Fruit fly (Drosophila melanogaster): Measurements from ENCODE around the gene Sf3b5.
A peak's percentile ranks its signal among the peaks of the same experiment; 100 is the strongest.

Sf3b5 gene

dm6 chr3R:8998243-8998642 is 16.9 kb downstream of the Sf3b5 start:
- no peak for TF ChIP-seq dl (GFP tag; optimal IDR thresholded peaks at IDR 0.05; ENCODE audit: insufficient read depth in 1 of 2, partially characterized antibody in 2 of 2)
- TF ChIP-seq CG9705 (GFP tag; optimal IDR thresholded peaks at IDR 0.05), result no peak
- TF ChIP-seq brk (GFP tag; optimal IDR thresholded peaks at IDR 0.05), result no peak
- TF ChIP-seq Jra (GFP tag; optimal IDR thresholded peaks at IDR 0.05), result no peak
- no peak for TF ChIP-seq fru (GFP tag; optimal IDR thresholded peaks at IDR 0.05)
- no peak for TF ChIP-seq Hnf4 (GFP tag; optimal IDR thresholded peaks at IDR 0.05)
- TF ChIP-seq sage (GFP tag; optimal IDR thresholded peaks at IDR 0.05), result no peak
- no peak for TF ChIP-seq h (GFP tag; optimal IDR thresholded peaks at IDR 0.05)
- no peak for TF ChIP-seq Mio (GFP tag; optimal IDR thresholded peaks at IDR 0.05)
- TF ChIP-seq HLH106 (tag; optimal IDR thresholded peaks at IDR 0.05), result no peak

dm6 chr3R:8997397-8997796 is 17.7 kb downstream of the Sf3b5 start, which contains the start of gene CG11977:
CG11977 (plus strand) TSS chr3R:8997697.
- TF ChIP-seq Mio (GFP tag; optimal IDR thresholded peaks at IDR 0.05) (no peak), sv (GFP tag; optimal IDR thresholded peaks at IDR 0.05) (no peak), dsf (GFP tag; optimal IDR thresholded peaks at IDR 0.05; ENCODE audit: borderline replicate concordance) (no peak), rgr (GFP tag; optimal IDR thresholded peaks at IDR 0.05) (no peak), usp (GFP tag; optimal IDR thresholded peaks at IDR 0.05) (no peak), HLH106 (tag; optimal IDR thresholded peaks at IDR 0.05) (no peak), Dif (GFP tag; optimal IDR thresholded peaks at IDR 0.05; ENCODE audit: partially characterized antibody) (no peak), Jra (GFP tag; optimal IDR thresholded peaks at IDR 0.05) (no peak), N (GFP tag; optimal IDR thresholded peaks at IDR 0.05) (no peak), Vsx2 (GFP tag; optimal IDR thresholded peaks at IDR 0.05; ENCODE audit: partially characterized antibody) (no peak), Myc (optimal IDR thresholded peaks at IDR 0.05) (no peak), GATAd (GFP tag; optimal IDR thresholded peaks at IDR 0.05) (no peak)

- TF ChIP-seq pan (optimal IDR thresholded peaks at IDR 0.05), result no peak
- TF ChIP-seq Jra (GFP tag; optimal IDR thresholded peaks at IDR 0.05), result peak; percentile 86
- peak; percentile 71 for TF ChIP-seq Sp1 (GFP tag; optimal IDR thresholded peaks at IDR 0.05)
- TF ChIP-seq tai (GFP tag; optimal IDR thresholded peaks at IDR 0.05), result no peak
- peak; percentile 90 for TF ChIP-seq Hr83 (GFP tag; optimal IDR thresholded peaks at IDR 0.05; ENCODE audit: poor library complexity, severe bottlenecking)
- TF ChIP-seq psq (GFP tag; optimal IDR thresholded peaks at IDR 0.05), result peak; percentile 79
- TF ChIP-seq CG32264 (GFP tag; optimal IDR thresholded peaks at IDR 0.05), result peak; percentile 3
- peak; percentile 89 for TF ChIP-seq h (GFP tag; optimal IDR thresholded peaks at IDR 0.05)
- TF ChIP-seq usp (GFP tag; optimal IDR thresholded peaks at IDR 0.05), result no peak
- peak; percentile 92 for TF ChIP-seq woc (GFP tag; optimal IDR thresholded peaks at IDR 0.05)
- peak; percentile 40 to 89 for TF ChIP-seq foxo (GFP tag; optimal IDR thresholded peaks at IDR 0.05)
- TF ChIP-seq sv (GFP tag; optimal IDR thresholded peaks at IDR 0.05), result peak; percentile 64
- no peak for TF ChIP-seq dl (GFP tag; optimal IDR thresholded peaks at IDR 0.05; ENCODE audit: insufficient read depth in 1 of 2, partially characterized antibody in 2 of 2)
- no peak for TF ChIP-seq N (GFP tag; optimal IDR thresholded peaks at IDR 0.05)
- no peak for TF ChIP-seq brk (GFP tag; optimal IDR thresholded peaks at IDR 0.05)
- no peak for TF ChIP-seq Mio (GFP tag; optimal IDR thresholded peaks at IDR 0.05)
- TF ChIP-seq Hr78 (GFP tag; optimal IDR thresholded peaks at IDR 0.05), result no peak
- TF ChIP-seq fru (GFP tag; optimal IDR thresholded peaks at IDR 0.05), result peak; percentile 85
- no peak for TF ChIP-seq dsf (GFP tag; optimal IDR thresholded peaks at IDR 0.05; ENCODE audit: borderline replicate concordance)
- TF ChIP-seq GATAd (GFP tag; optimal IDR thresholded peaks at IDR 0.05), result peak; percentile 60
- peak; percentile 84 for TF ChIP-seq rgr (GFP tag; optimal IDR thresholded peaks at IDR 0.05)
- TF ChIP-seq Dif (GFP tag; optimal IDR thresholded peaks at IDR 0.05; ENCODE audit: partially characterized antibody), result peak; percentile 28
- TF ChIP-seq OdsH (GFP tag; optimal IDR thresholded peaks at IDR 0.05), result peak; percentile 80
- no peak for TF ChIP-seq CrebA (GFP tag; optimal IDR thresholded peaks at IDR 0.05; ENCODE audit: borderline replicate concordance)
- no peak for TF ChIP-seq Vsx2 (GFP tag; optimal IDR thresholded peaks at IDR 0.05; ENCODE audit: partially characterized antibody)
- TF ChIP-seq sage (GFP tag; optimal IDR thresholded peaks at IDR 0.05), result no peak
- no peak for TF ChIP-seq Dfd (GFP tag; optimal IDR thresholded peaks at IDR 0.05)
- TF ChIP-seq jim (GFP tag; optimal IDR thresholded peaks at IDR 0.05), result no peak
- TF ChIP-seq Abd-B (GFP tag; optimal IDR thresholded peaks at IDR 0.05), result no peak
- peak; percentile 80 for TF ChIP-seq br (GFP tag; optimal IDR thresholded peaks at IDR 0.05)
- TF ChIP-seq Hnf4 (GFP tag; optimal IDR thresholded peaks at IDR 0.05), result peak; percentile 91
- TF ChIP-seq dmrt93B (GFP tag; optimal IDR thresholded peaks at IDR 0.05), result no peak
- peak; percentile 75 for TF ChIP-seq HLH106 (tag; optimal IDR thresholded peaks at IDR 0.05)
- no peak for TF ChIP-seq lola (GFP tag; optimal IDR thresholded peaks at IDR 0.05)
- TF ChIP-seq Myc (optimal IDR thresholded peaks at IDR 0.05), result peak; percentile 98
- no peak for TF ChIP-seq Rel (GFP tag; optimal IDR thresholded peaks at IDR 0.05)
- TF ChIP-seq Rel (tag; optimal IDR thresholded peaks at IDR 0.05), result peak; percentile 69
- peak; percentile 60 for TF ChIP-seq CG9705 (GFP tag; optimal IDR thresholded peaks at IDR 0.05)
- peak; percentile 84 for TF ChIP-seq ey (GFP tag; optimal IDR thresholded peaks at IDR 0.05)
Observed at dm6 chr3R:8992928-8993579, 22.1 kb downstream of the Sf3b5 start, which contains the start of gene CG11975. CG11975 (plus strand) TSS chr3R:8993253.
